Worm (Caenorhabditis elegans): ENCODE data around the gene grd-5.

- no peak for TF ChIP-seq rnt-1 (tag; optimal IDR thresholded peaks at IDR 0.05)
- no peak for TF ChIP-seq mdl-1 (tag; optimal IDR thresholded peaks at IDR 0.05)
- TF ChIP-seq unc-62 (GFP tag; optimal IDR thresholded peaks at IDR 0.05) = no peak
- no peak for TF ChIP-seq fkh-10 (GFP tag; optimal IDR thresholded peaks at IDR 0.05)
- TF ChIP-seq ztf-11 (tag; optimal IDR thresholded peaks at IDR 0.05) = no peak
- no peak for TF ChIP-seq elt-2 (tag; optimal IDR thresholded peaks at IDR 0.05)
- TF ChIP-seq nhr-28 (tag; optimal IDR thresholded peaks at IDR 0.05) = no peak
- TF ChIP-seq aly-2 (tag; optimal IDR thresholded peaks at IDR 0.05) = no peak
- no peak for TF ChIP-seq blmp-1 (tag; optimal IDR thresholded peaks at IDR 0.05)
Observed at ce11 chrV:8635575-8635974, 16.7 kb downstream of the grd-5 start, which contains the start of gene oac-29.
